Worm (Caenorhabditis elegans): ENCODE measurements around the gene srg-40.

DNA sequence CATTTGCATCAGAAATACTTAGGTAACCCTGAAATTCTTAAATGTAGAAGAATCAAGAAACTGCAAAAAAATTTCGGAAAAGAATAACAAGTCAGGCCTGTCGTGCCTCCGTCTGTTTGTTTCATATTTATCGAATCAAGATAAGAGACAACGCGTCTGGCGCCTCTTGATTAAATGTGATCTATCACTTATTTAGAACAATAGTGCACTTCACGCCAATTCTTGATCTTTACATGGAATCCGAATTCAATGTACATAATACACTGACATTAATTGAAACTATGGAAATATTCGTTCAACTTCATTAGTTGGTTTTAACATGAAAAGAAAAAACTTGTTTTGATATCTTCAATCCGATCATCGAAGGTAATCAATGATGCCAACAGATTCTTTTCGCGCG lies 41.9 kb downstream of the srg-40 start, which contains the start of gene mboa-2:
- TF ChIP-seq pes-1 (GFP tag; IDR thresholded peaks at IDR 0.05) (no peak), tbx-11 (GFP tag; IDR thresholded peaks at IDR 0.05) (no peak), ama-1 (optimal IDR thresholded peaks at IDR 0.05) (no peak), hnd-1 (tag; optimal IDR thresholded peaks at IDR 0.05) (no peak), tbx-37 (GFP tag; conservative IDR thresholded peaks at IDR 0.05) (no peak), flt-1 (GFP tag; IDR thresholded peaks at IDR 0.05) (no peak), sea-1 (GFP tag; conservative IDR thresholded peaks at IDR 0.05) (no peak), aly-1 (tag; optimal IDR thresholded peaks at IDR 0.05) (no peak)
